Worm (Caenorhabditis elegans): ENCODE results near the gene ifet-1.
A peak's percentile ranks its signal among the peaks of the same experiment; 100 is the strongest.

Gene ifet-1

DNA sequence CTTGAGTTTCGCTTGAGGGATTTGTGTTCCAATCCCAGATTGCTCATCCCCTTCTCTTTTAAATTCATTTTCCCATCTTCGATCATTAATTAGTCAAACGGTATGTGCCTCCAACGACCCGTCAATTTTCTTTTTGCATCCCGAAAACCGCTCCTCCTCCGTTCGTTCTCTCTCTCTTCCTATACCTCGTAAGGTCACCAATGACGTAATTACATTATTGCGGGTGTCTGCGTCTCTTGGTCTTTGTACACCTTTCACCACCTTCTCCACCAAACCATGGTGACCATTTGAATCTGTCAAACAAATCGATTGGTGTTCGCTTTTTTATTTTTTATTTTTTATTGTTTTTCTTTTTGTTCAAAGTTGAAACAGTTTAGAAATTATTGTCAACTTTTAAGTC lies 40.2 kb upstream of the ifet-1 start:
- TF ChIP-seq zag-1 (tag; optimal IDR thresholded peaks at IDR 0.05) (no peak), nhr-77 (tag; optimal IDR thresholded peaks at IDR 0.05) (no peak), nhr-67 (tag; optimal IDR thresholded peaks at IDR 0.05) (no peak), nhr-23 (tag; optimal IDR thresholded peaks at IDR 0.05) (no peak), sea-2 (GFP tag; optimal IDR thresholded peaks at IDR 0.05) (no peak), fkh-2 (tag; optimal IDR thresholded peaks at IDR 0.05) (no peak), pha-4 (tag; optimal IDR thresholded peaks at IDR 0.05) (no peak), jun-1 (tag; optimal IDR thresholded peaks at IDR 0.05) (no peak), lsy-12 (tag; optimal IDR thresholded peaks at IDR 0.05) (no peak), egl-5 (tag; optimal IDR thresholded peaks at IDR 0.05) (no peak), nhr-237 (tag; optimal IDR thresholded peaks at IDR 0.05) (no peak), skn-1 (tag; optimal IDR thresholded peaks at IDR 0.05) (no peak), ceh-9 (tag; optimal IDR thresholded peaks at IDR 0.05) (no peak), mdl-1 (tag; optimal IDR thresholded peaks at IDR 0.05) (no peak), hmg-11 (tag; optimal IDR thresholded peaks at IDR 0.05) (no peak), ceh-28 (tag; optimal IDR thresholded peaks at IDR 0.05) (no peak), nhr-28 (tag; optimal IDR thresholded peaks at IDR 0.05) (no peak), R02D3.7 (tag; optimal IDR thresholded peaks at IDR 0.05) (no peak), lin-15B (tag; optimal IDR thresholded peaks at IDR 0.05) (no peak), fkh-10 (GFP tag; optimal IDR thresholded peaks at IDR 0.05) (no peak)

DNA sequence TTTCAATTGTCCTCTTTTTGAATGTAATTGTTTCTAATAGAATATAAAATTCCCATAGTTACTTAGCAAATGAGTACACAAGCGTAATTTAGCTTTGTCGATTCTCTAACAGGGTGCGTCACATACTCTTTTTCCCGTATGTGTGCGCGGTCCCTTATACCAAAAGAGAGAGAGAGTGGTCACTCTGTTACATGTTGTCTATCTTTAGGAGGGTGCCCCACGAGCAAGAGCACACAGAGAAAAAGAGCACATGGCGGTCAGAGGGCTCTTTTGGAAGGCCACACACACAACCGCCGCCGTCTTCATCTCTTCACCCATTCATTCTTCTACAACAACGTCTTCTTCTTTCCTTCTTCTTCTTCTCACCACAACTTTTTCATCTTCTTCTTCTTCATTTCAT lies 39.0 kb upstream of the ifet-1 start:
- TF ChIP-seq zag-1 (tag; optimal IDR thresholded peaks at IDR 0.05) (no peak), aly-2 (tag; optimal IDR thresholded peaks at IDR 0.05) (no peak), nfya-1 (tag; optimal IDR thresholded peaks at IDR 0.05; ENCODE audit: insufficient read depth) (peak; percentile 53), pha-4 (tag; optimal IDR thresholded peaks at IDR 0.05) (peak; percentile 28), ceh-9 (tag; optimal IDR thresholded peaks at IDR 0.05) (no peak), ama-1 (optimal IDR thresholded peaks at IDR 0.05) (no peak), ztf-4 (tag; optimal IDR thresholded peaks at IDR 0.05) (no peak), nhr-76 (tag; optimal IDR thresholded peaks at IDR 0.05) (no peak), lin-39 (tag; optimal IDR thresholded peaks at IDR 0.05) (peak; percentile 44), R02D3.7 (tag; optimal IDR thresholded peaks at IDR 0.05) (no peak), jun-1 (tag; optimal IDR thresholded peaks at IDR 0.05) (no peak), skn-1 (tag; optimal IDR thresholded peaks at IDR 0.05) (no peak), nhr-77 (tag; optimal IDR thresholded peaks at IDR 0.05) (no peak), nhr-12 (tag; optimal IDR thresholded peaks at IDR 0.05) (no peak), pqm-1 (tag; optimal IDR thresholded peaks at IDR 0.05) (no peak), hmg-11 (tag; optimal IDR thresholded peaks at IDR 0.05) (peak; percentile 49)

- TF ChIP-seq egl-27 (tag; optimal IDR thresholded peaks at IDR 0.05): no peak
- TF ChIP-seq ztf-11 (tag; optimal IDR thresholded peaks at IDR 0.05): no peak
- TF ChIP-seq pqm-1 (tag; optimal IDR thresholded peaks at IDR 0.05): no peak
- no peak for TF ChIP-seq mdl-1 (tag; optimal IDR thresholded peaks at IDR 0.05)
- TF ChIP-seq skn-1 (tag; optimal IDR thresholded peaks at IDR 0.05): no peak
- TF ChIP-seq ceh-9 (tag; optimal IDR thresholded peaks at IDR 0.05): no peak
- TF ChIP-seq nhr-11 (tag; optimal IDR thresholded peaks at IDR 0.05): no peak
- peak; percentile 30 for TF ChIP-seq lin-39 (tag; optimal IDR thresholded peaks at IDR 0.05)
- TF ChIP-seq nhr-237 (tag; optimal IDR thresholded peaks at IDR 0.05): no peak
- TF ChIP-seq nhr-23 (tag; optimal IDR thresholded peaks at IDR 0.05): peak; percentile 18
- peak; percentile 36 for TF ChIP-seq elt-2 (tag; optimal IDR thresholded peaks at IDR 0.05)
- TF ChIP-seq lsy-12 (tag; optimal IDR thresholded peaks at IDR 0.05): no peak
- TF ChIP-seq egl-5 (tag; optimal IDR thresholded peaks at IDR 0.05): peak; percentile 14
- TF ChIP-seq lin-15B (tag; optimal IDR thresholded peaks at IDR 0.05): peak; percentile 53
- peak; percentile 52 for TF ChIP-seq ama-1 (optimal IDR thresholded peaks at IDR 0.05)
- TF ChIP-seq nhr-67 (tag; optimal IDR thresholded peaks at IDR 0.05): no peak
- no peak for TF ChIP-seq ceh-82 (tag; optimal IDR thresholded peaks at IDR 0.05)
- peak; percentile 69 for TF ChIP-seq snpc-4 (tag; optimal IDR thresholded peaks at IDR 0.05)
- TF ChIP-seq nhr-25 (tag; optimal IDR thresholded peaks at IDR 0.05): peak; percentile 25
- no peak for TF ChIP-seq ZK546.5 (tag; optimal IDR thresholded peaks at IDR 0.05)
- TF ChIP-seq jun-1 (tag; optimal IDR thresholded peaks at IDR 0.05): no peak
- TF ChIP-seq ztf-4 (tag; optimal IDR thresholded peaks at IDR 0.05): no peak
- no peak for TF ChIP-seq nhr-77 (tag; optimal IDR thresholded peaks at IDR 0.05)
- no peak for TF ChIP-seq fkh-10 (GFP tag; optimal IDR thresholded peaks at IDR 0.05)
- TF ChIP-seq nhr-43 (tag; optimal IDR thresholded peaks at IDR 0.05; ENCODE audit: poor library complexity, severe bottlenecking): no peak
- TF ChIP-seq sea-2 (GFP tag; optimal IDR thresholded peaks at IDR 0.05): no peak
- TF ChIP-seq pha-4 (tag; optimal IDR thresholded peaks at IDR 0.05): peak; percentile 80
- TF ChIP-seq zag-1 (tag; optimal IDR thresholded peaks at IDR 0.05): no peak
- TF ChIP-seq fos-1 (tag; optimal IDR thresholded peaks at IDR 0.05): no peak
- no peak for TF ChIP-seq nhr-28 (tag; optimal IDR thresholded peaks at IDR 0.05)
- TF ChIP-seq elt-3 (tag; optimal IDR thresholded peaks at IDR 0.05): no peak
- no peak for TF ChIP-seq fkh-2 (tag; optimal IDR thresholded peaks at IDR 0.05)
- no peak for TF ChIP-seq unc-39 (tag; optimal IDR thresholded peaks at IDR 0.05)
- no peak for TF ChIP-seq unc-62 (GFP tag; optimal IDR thresholded peaks at IDR 0.05)
- no peak for TF ChIP-seq aly-2 (tag; optimal IDR thresholded peaks at IDR 0.05)
- TF ChIP-seq ceh-16 (tag; optimal IDR thresholded peaks at IDR 0.05): no peak
- TF ChIP-seq nfya-1 (tag; optimal IDR thresholded peaks at IDR 0.05; ENCODE audit: insufficient read depth): peak; percentile 79
- TF ChIP-seq nhr-76 (tag; optimal IDR thresholded peaks at IDR 0.05): no peak
- no peak for TF ChIP-seq eor-1 (tag; optimal IDR thresholded peaks at IDR 0.05)
- TF ChIP-seq tbx-2 (tag; optimal IDR thresholded peaks at IDR 0.05): no peak
Observed at ce11 chrIII:4508064-4508905, 33.3 kb upstream of the ifet-1 start, which contains the start of the genes cct-5 and F25F2.1. cct-5 (minus strand) TSS chrIII:4508114. F25F2.1 (plus strand) TSS chrIII:4508855.
